Worm (Caenorhabditis elegans) whole organism, L4 larva: ENCODE data around the gene oac-40.

Source experiments
- F10B5.3 ChIP-seq: sonication (generic microtip); optimal IDR thresholded peaks from 2 replicates; lab custom pipeline; 2016; ENCODE audit warnings: mild to moderate bottlenecking, missing genetic modification characterization, missing compliant biosample characterization
- F26F4.8 ChIP-seq: fragments of 200-800 bp; sonication (Bioruptor generic); conservative IDR thresholded peaks from 2 replicates; pipeline ENCODE4 v1.3.6; 2022; ENCODE audit warnings: missing genetic modification characterization, missing compliant biosample characterization
- T20F7.1 ChIP-seq: fragments of 200-800 bp; sonication (Bioruptor generic); optimal IDR thresholded peaks from 2 replicates; lab custom pipeline; 2018; ENCODE audit warnings: mild to moderate bottlenecking, missing genetic modification characterization, missing compliant biosample characterization
- Y75B8A.6 ChIP-seq: fragments of 200-800 bp; sonication (Bioruptor generic); IDR thresholded peaks from 2 replicates; pipeline ENCODE4 v1.3.6; 2022; ENCODE audit warnings: missing genetic modification reagents, missing genetic modification characterization, missing compliant biosample characterization
- ZK337.2 ChIP-seq: fragments of 200-800 bp; sonication (Bioruptor generic); IDR thresholded peaks from 2 replicates; pipeline ENCODE4 v1.3.6; 2022; ENCODE audit warnings: missing genetic modification reagents, missing genetic modification characterization, missing compliant biosample characterization
- aha-1 ChIP-seq: fragments of 150-350 bp; peaks from one replicate; lab custom pipeline; 2014; ENCODE audit warnings: missing biosample characterization, missing genetic modification characterization
- arid-1 ChIP-seq: fragments of 200-800 bp; sonication (Bioruptor generic); conservative IDR thresholded peaks from 2 replicates; pipeline ENCODE4 v1.3.6; 2022; ENCODE audit warnings: missing genetic modification reagents, missing genetic modification characterization, missing compliant biosample characterization
- attf-4 ChIP-seq: sonication (generic microtip); optimal IDR thresholded peaks from 3 replicates; lab custom pipeline; 2017; ENCODE audit warnings: missing biosample characterization, missing genetic modification characterization
- ceh-32 ChIP-seq: sonication (generic microtip); optimal IDR thresholded peaks from 2 replicates; lab custom pipeline; 2016; ENCODE audit warnings: mild to moderate bottlenecking, missing genetic modification characterization, missing compliant biosample characterization; ENCODE audit not compliant: poor library complexity
- ces-1 ChIP-seq: fragments of 150-350 bp; sonication (generic microtip); optimal IDR thresholded peaks from 4 replicates; lab custom pipeline; 2014; ENCODE audit warnings: missing biosample characterization, missing genetic modification reagents, missing genetic modification characterization
- ctbp-1 ChIP-seq: fragments of 200-800 bp; sonication (Bioruptor generic); IDR thresholded peaks from 2 replicates; pipeline ENCODE4 v1.3.6; 2022; ENCODE audit warnings: missing genetic modification reagents, missing genetic modification characterization, missing compliant biosample characterization
- daf-8 ChIP-seq: fragments of 200-800 bp; sonication (Bioruptor generic); IDR thresholded peaks from 2 replicates; pipeline ENCODE4 v1.3.6; 2022; ENCODE audit warnings: missing genetic modification characterization, missing compliant biosample characterization
- dmd-8 ChIP-seq: fragments of 200-800 bp; sonication (Bioruptor generic); IDR thresholded peaks from 2 replicates; pipeline ENCODE4 v1.3.6; 2022; ENCODE audit warnings: missing genetic modification characterization, missing compliant biosample characterization
- dve-1 ChIP-seq: sonication (generic microtip); optimal IDR thresholded peaks from 2 replicates; lab custom pipeline; 2017; ENCODE audit warnings: antibody characterized with exemption, mild to moderate bottlenecking, missing genetic modification characterization, missing compliant biosample characterization; ENCODE audit not compliant: insufficient read depth
- fkh-10 ChIP-seq: fragments of 150-350 bp; optimal IDR thresholded peaks from 2 replicates; lab custom pipeline; 2014; ENCODE audit warnings: missing biosample characterization, missing genetic modification reagents, missing genetic modification characterization
- fos-1 ChIP-seq: fragments of 150-350 bp; optimal IDR thresholded peaks from 2 replicates; lab custom pipeline; 2014; ENCODE audit warnings: missing biosample characterization, missing genetic modification characterization
- gei-8 ChIP-seq: fragments of 200-800 bp; sonication (Bioruptor generic); optimal IDR thresholded peaks from 2 replicates; lab custom pipeline; 2018; ENCODE audit warnings: mild to moderate bottlenecking, missing genetic modification characterization, missing compliant biosample characterization
- hif-1 ChIP-seq, 2 experiments: sonication (generic microtip); optimal IDR thresholded peaks; 2 replicates each; lab custom pipeline; 2016 to 2017; ENCODE audit warnings: missing compliant biosample characterization in 2 of 2, missing genetic modification characterization in 2 of 2, missing genetic modification reagents in 2 of 2, missing genotype in 2 of 2, mild to moderate bottlenecking in 1 of 2
- hlh-30 ChIP-seq: sonication (generic microtip); optimal IDR thresholded peaks from 2 replicates; lab custom pipeline; 2017; ENCODE audit warnings: antibody characterized with exemption, mild to moderate bottlenecking, missing genetic modification characterization, missing compliant biosample characterization; ENCODE audit not compliant: insufficient read depth
- lin-13 ChIP-seq: fragments of 150-350 bp; optimal IDR thresholded peaks from 2 replicates; lab custom pipeline; 2014; ENCODE audit warnings: missing biosample characterization, missing genetic modification reagents, missing genetic modification characterization
- lin-38 ChIP-seq: fragments of 200-800 bp; sonication (Bioruptor generic); IDR thresholded peaks from 2 replicates; pipeline ENCODE4 v1.3.6; 2022; ENCODE audit warnings: missing genetic modification reagents, missing genetic modification characterization, missing compliant biosample characterization
- lir-3 ChIP-seq: sonication (generic microtip); optimal IDR thresholded peaks from 2 replicates; lab custom pipeline; 2016; ENCODE audit warnings: mild to moderate bottlenecking, missing genetic modification characterization, missing compliant biosample characterization
- mes-2 ChIP-seq: sonication (generic microtip); optimal IDR thresholded peaks from 2 replicates; lab custom pipeline; 2016; ENCODE audit warnings: missing genotype, mild to moderate bottlenecking, missing genetic modification characterization, missing compliant biosample characterization; ENCODE audit not compliant: poor library complexity, severe bottlenecking
- mxl-2 ChIP-seq: fragments of 200-800 bp; sonication (Bioruptor generic); conservative IDR thresholded peaks from 2 replicates; pipeline ENCODE4 v1.3.6; 2022; ENCODE audit warnings: missing genetic modification reagents, missing genetic modification characterization, missing compliant biosample characterization
- mxl-3 ChIP-seq: fragments of 200-800 bp; sonication (Bioruptor generic); optimal IDR thresholded peaks from 2 replicates; lab custom pipeline; 2018; ENCODE audit warnings: mild to moderate bottlenecking, missing genetic modification characterization, missing compliant biosample characterization
- nhr-10 ChIP-seq: fragments of 150-350 bp; optimal IDR thresholded peaks from 2 replicates; lab custom pipeline; 2014; ENCODE audit warnings: missing biosample characterization, missing genetic modification characterization
- nhr-102 ChIP-seq: sonication (generic microtip); optimal IDR thresholded peaks from 2 replicates; lab custom pipeline; 2016; ENCODE audit warnings: mild to moderate bottlenecking, missing genetic modification characterization, moderate library complexity, missing compliant biosample characterization
- nhr-237 ChIP-seq: sonication (generic microtip); optimal IDR thresholded peaks from 2 replicates; lab custom pipeline; 2017; ENCODE audit warnings: missing biosample characterization, missing genetic modification characterization
- nhr-25 ChIP-seq: sonication (generic microtip); optimal IDR thresholded peaks from 2 replicates; lab custom pipeline; 2017; ENCODE audit warnings: missing genetic modification characterization, mild to moderate bottlenecking, missing compliant biosample characterization, antibody characterized with exemption, moderate library complexity, borderline replicate concordance; ENCODE audit not compliant: insufficient read depth
- nhr-28 ChIP-seq: fragments of 150-350 bp; optimal IDR thresholded peaks from 2 replicates; lab custom pipeline; 2014; ENCODE audit warnings: missing biosample characterization, missing genetic modification characterization
- nhr-48 ChIP-seq: sonication (generic microtip); optimal IDR thresholded peaks from 2 replicates; lab custom pipeline; 2016; ENCODE audit warnings: mild to moderate bottlenecking, missing genetic modification characterization, missing compliant biosample characterization
- nhr-6 ChIP-seq: fragments of 150-350 bp; optimal IDR thresholded peaks from 2 replicates; lab custom pipeline; 2014; ENCODE audit warnings: missing biosample characterization, missing genetic modification characterization
- nhr-76 ChIP-seq: fragments of 150-350 bp; optimal IDR thresholded peaks from 2 replicates; lab custom pipeline; 2014; ENCODE audit warnings: missing biosample characterization, missing genetic modification characterization
- rbr-2 ChIP-seq: sonication (generic microtip); optimal IDR thresholded peaks from 2 replicates; lab custom pipeline; 2016; ENCODE audit warnings: missing genotype, missing genetic modification characterization, missing compliant biosample characterization
- sdz-12 ChIP-seq: fragments of 200-800 bp; sonication (Bioruptor generic); optimal IDR thresholded peaks from 2 replicates; lab custom pipeline; 2018; ENCODE audit warnings: mild to moderate bottlenecking, missing genetic modification characterization, missing compliant biosample characterization
- skn-1 ChIP-seq: fragments of 150-350 bp; optimal IDR thresholded peaks from 2 replicates; lab custom pipeline; 2014; ENCODE audit warnings: missing biosample characterization, missing genetic modification characterization
- tra-1 ChIP-seq: fragments of 200-800 bp; sonication (Bioruptor generic); IDR thresholded peaks from 2 replicates; pipeline ENCODE4 v1.3.6; 2022; ENCODE audit warnings: missing genetic modification reagents, missing genetic modification characterization, missing compliant biosample characterization
- unc-130 ChIP-seq: sonication (generic microtip); optimal IDR thresholded peaks from 2 replicates; lab custom pipeline; 2016; ENCODE audit warnings: missing genetic modification reagents, missing genetic modification characterization, missing compliant biosample characterization
- unc-62 ChIP-seq, 3 experiments: fragments of 150-350 bp in 1 of 3; sonication (generic microtip); optimal IDR thresholded peaks in 2 of 3; peaks in 1 of 3; 1 replicate in 1 of 3; 2 replicates in 2 of 3; lab custom pipeline; 2014 to 2017; ENCODE audit warnings: missing biosample characterization in 3 of 3, missing genetic modification characterization in 3 of 3, missing genetic modification reagents in 3 of 3, missing genotype in 1 of 3
- vab-7 ChIP-seq: fragments of 200-800 bp; sonication (Bioruptor generic); IDR thresholded peaks from 2 replicates; pipeline ENCODE4 v1.3.6; 2022; ENCODE audit warnings: missing genetic modification reagents, missing genetic modification characterization, missing compliant biosample characterization
- zfp-2 ChIP-seq: sonication (generic microtip); optimal IDR thresholded peaks from 2 replicates; lab custom pipeline; 2016; ENCODE audit warnings: mild to moderate bottlenecking, missing genetic modification characterization, missing compliant biosample characterization

Gene oac-40

ce11 chrV:8983604-8984003 is 33.0 kb upstream of the oac-40 start, which contains the start of gene str-86:
Gene str-86, minus strand, starts transcription at chrV:8983704.
- TF ChIP-seq mxl-3 (GFP tag; lab: Kevin White, UChicago) = no peak
- TF ChIP-seq nhr-25 (tag; lab: Kevin White, UChicago) = no peak
- no peak for TF ChIP-seq skn-1 (tag; lab: Kevin White, UChicago)
- no peak for TF ChIP-seq dmd-8 (GFP tag; lab: Robert Waterston, UW)
- no peak for TF ChIP-seq nhr-102 (tag; lab: Kevin White, UChicago)
- TF ChIP-seq ceh-32 (tag; lab: Kevin White, UChicago) = no peak
- TF ChIP-seq nhr-10 (tag; lab: Kevin White, UChicago) = no peak
- TF ChIP-seq mes-2 = no peak
- no peak for TF ChIP-seq nhr-76 (tag; lab: Kevin White, UChicago)
- TF ChIP-seq hif-1 (tag; optimal IDR thresholded peaks at IDR 0.05; lab: Kevin White, UChicago) = no peak
- TF ChIP-seq daf-8 (GFP tag; lab: Robert Waterston, UW) = no peak
- TF ChIP-seq nhr-6 = no peak
- no peak for TF ChIP-seq unc-130
- TF ChIP-seq ctbp-1 (GFP tag; lab: Robert Waterston, UW) = no peak
- TF ChIP-seq lin-13 (GFP tag; lab: Kevin White, UChicago) = no peak
- TF ChIP-seq F26F4.8 (GFP tag; lab: Robert Waterston, UW) = no peak
- no peak for TF ChIP-seq lin-38 (GFP tag; lab: Robert Waterston, UW)
- TF ChIP-seq ZK337.2 (GFP tag; lab: Robert Waterston, UW) = no peak
- TF ChIP-seq, all 104 proteins: peak for 0

- peak in 1 of 2 experiments; percentile 3 for TF ChIP-seq unc-62 (GFP tag; optimal IDR thresholded peaks at IDR 0.05 in 1 of 2; lab: Kevin White, UChicago)
- no peak for TF ChIP-seq unc-62 (tag; optimal IDR thresholded peaks at IDR 0.05; lab: Kevin White, UChicago)
- no peak for TF ChIP-seq vab-7 (GFP tag; lab: Robert Waterston, UW)
Measured at ce11 chrV:8984783-8985182, 31.8 kb upstream of the oac-40 start.

DNA sequence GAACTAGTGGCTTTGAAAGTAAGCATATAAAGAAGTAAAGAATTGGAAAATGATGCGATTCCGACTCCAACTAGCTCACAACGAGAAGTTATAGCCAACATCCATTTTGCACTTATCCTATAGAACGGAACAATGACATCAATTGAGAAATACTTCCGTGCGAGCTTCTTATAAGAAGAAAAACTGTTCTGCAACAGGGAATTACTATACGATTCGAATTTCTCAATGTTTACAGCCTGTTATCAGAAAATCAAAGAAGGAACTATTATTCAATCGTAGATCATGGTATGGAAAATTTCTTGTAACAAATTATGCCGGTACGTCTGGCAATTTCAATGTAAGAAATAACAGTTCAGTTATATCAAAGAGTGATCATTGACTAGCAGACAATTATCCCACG is 30.8 kb upstream of the oac-40 start, which contains the start of gene str-85:
Gene str-85 (minus strand): TSS at position 101 of the 400 bp plus-strand sequence.
- TF ChIP-seq zfp-2 = no peak
- TF ChIP-seq ceh-32 (tag; lab: Kevin White, UChicago) = no peak
- no peak for TF ChIP-seq mes-2
- no peak for TF ChIP-seq attf-4 (tag; lab: Kevin White, UChicago)
- TF ChIP-seq aha-1 (tag; lab: Kevin White, UChicago) = no peak
- TF ChIP-seq gei-8 (GFP tag; lab: Kevin White, UChicago) = no peak
- no peak for TF ChIP-seq fkh-10 (GFP tag; lab: Kevin White, UChicago)
- no peak for TF ChIP-seq hlh-30 (tag; lab: Kevin White, UChicago)
- no peak for TF ChIP-seq T20F7.1 (GFP tag; lab: Kevin White, UChicago)
- TF ChIP-seq mxl-2 (GFP tag; lab: Robert Waterston, UW) = no peak
- TF ChIP-seq dve-1 = no peak
- no peak for TF ChIP-seq nhr-48 (tag; lab: Kevin White, UChicago)
- TF ChIP-seq lin-38 (GFP tag; lab: Robert Waterston, UW) = no peak
- no peak for TF ChIP-seq Y75B8A.6 (GFP tag; lab: Robert Waterston, UW)
- TF ChIP-seq fos-1 = no peak

ce11 chrV:8988104-8988503 is 28.5 kb upstream of the oac-40 start, which contains the start of gene str-87:
Gene str-87, minus strand, starts transcription at chrV:8988204.
- TF ChIP-seq rbr-2 (tag; lab: Kevin White, UChicago) = no peak
- TF ChIP-seq nhr-28 (tag; lab: Kevin White, UChicago) = no peak
- TF ChIP-seq lir-3 (tag; lab: Kevin White, UChicago) = no peak
- no peak for TF ChIP-seq ces-1 (GFP tag; lab: Kevin White, UChicago)
- TF ChIP-seq arid-1 = no peak
- TF ChIP-seq sdz-12 (GFP tag; lab: Kevin White, UChicago) = no peak
- no peak for TF ChIP-seq nhr-102 (tag; lab: Kevin White, UChicago)
- no peak for TF ChIP-seq dmd-8 (GFP tag; lab: Robert Waterston, UW)
- TF ChIP-seq tra-1 (GFP tag; lab: Robert Waterston, UW) = no peak
- no peak for TF ChIP-seq nhr-237 (tag; lab: Kevin White, UChicago)
- no peak for TF ChIP-seq F10B5.3 (tag; lab: Kevin White, UChicago)
